Fruit fly (Drosophila melanogaster): ENCODE results near the gene repo.

Gene repo

DNA sequence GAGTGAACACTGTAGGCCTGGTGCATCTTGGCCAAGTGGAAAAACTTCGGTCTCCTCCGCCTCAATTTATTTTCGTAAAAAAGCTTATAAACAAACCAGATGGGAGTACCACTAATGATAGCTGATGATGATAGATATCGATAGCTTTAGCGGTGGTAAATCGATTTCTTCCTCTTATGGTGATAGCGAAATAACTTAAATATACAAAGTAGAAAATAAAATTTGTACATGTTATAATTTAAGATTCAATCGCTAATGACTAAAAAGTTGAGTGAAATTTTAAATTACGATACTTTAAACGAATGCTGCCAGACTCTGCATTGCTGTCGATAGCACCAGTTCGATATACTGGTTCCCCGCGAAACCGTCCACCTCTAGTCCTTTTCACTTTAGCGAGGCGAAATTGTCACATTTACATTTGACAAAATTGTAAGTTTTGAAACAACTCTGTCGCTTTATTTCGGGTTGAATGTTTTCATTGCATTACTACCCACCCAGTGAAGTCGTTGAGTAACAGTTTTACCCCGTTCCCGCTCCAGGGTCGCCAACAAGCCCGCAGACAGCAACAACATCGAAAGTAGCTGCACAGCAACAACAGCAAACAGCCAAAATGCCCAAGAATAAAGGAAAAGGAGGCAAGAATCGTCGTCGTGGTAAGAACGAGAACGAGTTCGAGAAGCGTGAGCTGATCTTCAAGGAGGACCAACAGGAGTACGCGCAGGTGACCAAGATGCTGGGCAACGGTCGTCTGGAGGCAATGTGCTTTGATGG, 38.5 kb downstream of the repo start, which contains the start of the genes Vps39 and eIF1A (continued):
- TF ChIP-seq bab2 (GFP tag; optimal IDR thresholded peaks at IDR 0.05) (peak; percentile 7), CG12744 (GFP tag; optimal IDR thresholded peaks at IDR 0.05) (peak; percentile 28), MESR4 (GFP tag; optimal IDR thresholded peaks at IDR 0.05) (peak; percentile 93), wdn (GFP tag; IDR thresholded peaks at IDR 0.05) (peak; percentile 19; the same call in 1 of the 2 replicates), lola (GFP tag; optimal IDR thresholded peaks at IDR 0.05) (peak in 1 of 3 experiments; percentile 24), CG13424 (tag; optimal IDR thresholded peaks at IDR 0.05) (peak; percentile 36), CG10979 (tag; optimal IDR thresholded peaks at IDR 0.05) (peak; percentile 30), CG12299 (tag; optimal IDR thresholded peaks at IDR 0.05) (no peak), sna (GFP tag; IDR thresholded peaks at IDR 0.05; ENCODE audit: partially characterized antibody) (peak; percentile 94), Ssrp (tag; optimal IDR thresholded peaks at IDR 0.05) (no peak), CG1529 (GFP tag; optimal IDR thresholded peaks at IDR 0.05) (no peak), slbo (GFP tag; IDR thresholded peaks at IDR 0.05) (peak; percentile 56), ab (GFP tag; optimal IDR thresholded peaks at IDR 0.05) (no peak), inv (GFP tag; IDR thresholded peaks at IDR 0.05; ENCODE audit: partially characterized antibody) (peak; percentile 86), CG9215 (GFP tag; IDR thresholded peaks at IDR 0.05) (peak; percentile 48), az2 (GFP tag; optimal IDR thresholded peaks at IDR 0.05) (peak; percentile 10), CG14710 (tag; optimal IDR thresholded peaks at IDR 0.05) (peak; percentile 67), CG16813 (GFP tag; IDR thresholded peaks at IDR 0.05; ENCODE audit: partially characterized antibody) (peak; percentile 91), Doc3 (GFP tag; IDR thresholded peaks at IDR 0.05; ENCODE audit: partially characterized antibody) (peak; percentile 84), h (optimal IDR thresholded peaks at IDR 0.05) (no peak), Pdp1 (GFP tag; optimal IDR thresholded peaks at IDR 0.05) (peak in 1 of 2 experiments; percentile 38), Bteb2 (GFP tag; optimal IDR thresholded peaks at IDR 0.05) (no peak), CG12391 (tag; optimal IDR thresholded peaks at IDR 0.05) (peak; percentile 58), pum (GFP tag; optimal IDR thresholded peaks at IDR 0.05) (peak; percentile 32), Hr78 (GFP tag; optimal IDR thresholded peaks at IDR 0.05) (no peak), CG9932 (GFP tag; IDR thresholded peaks at IDR 0.05) (peak; percentile 68), CG7963 (GFP tag; IDR thresholded peaks at IDR 0.05; ENCODE audit: partially characterized antibody) (peak; percentile 66), CG4328 (GFP tag; optimal IDR thresholded peaks at IDR 0.05) (no peak), CG31365 (tag; optimal IDR thresholded peaks at IDR 0.05) (peak; percentile 16), ems (GFP tag; optimal IDR thresholded peaks at IDR 0.05) (peak; percentile 58), CG3847 (GFP tag; IDR thresholded peaks at IDR 0.05) (peak; percentile 48), Oaz (GFP tag; IDR thresholded peaks at IDR 0.05) (no peak), D19A (tag; optimal IDR thresholded peaks at IDR 0.05) (no peak), Nf-YC (tag; optimal IDR thresholded peaks at IDR 0.05) (peak; percentile 56), exex (tag; optimal IDR thresholded peaks at IDR 0.05) (no peak), CG33213 (GFP tag; optimal IDR thresholded peaks at IDR 0.05) (peak; percentile 5), CG10267 (tag; optimal IDR thresholded peaks at IDR 0.05) (peak; percentile 46), Myb (GFP tag; optimal IDR thresholded peaks at IDR 0.05) (peak; percentile 52), CG6254 (GFP tag; optimal IDR thresholded peaks at IDR 0.05) (no peak), crc (GFP tag; optimal IDR thresholded peaks at IDR 0.05) (no peak), CG9727 (GFP tag; optimal IDR thresholded peaks at IDR 0.05) (peak; percentile 54), Hand (GFP tag; optimal IDR thresholded peaks at IDR 0.05) (peak; percentile 14), ssp (GFP tag; IDR thresholded peaks at IDR 0.05) (peak; percentile 47), Xrp1 (GFP tag; IDR thresholded peaks at IDR 0.05) (peak; percentile 40; the same call in 1 of the 2 replicates), B-H2 (GFP tag; optimal IDR thresholded peaks at IDR 0.05) (peak; percentile 10), onecut (GFP tag; IDR thresholded peaks at IDR 0.05) (no peak), Ets97D (GFP tag; optimal IDR thresholded peaks at IDR 0.05) (peak; percentile 70), NfI (GFP tag; optimal IDR thresholded peaks at IDR 0.05) (peak; percentile 16)
